Worm (Caenorhabditis elegans): ENCODE results near the gene B0546.4.
"Not testable (repeated sequence)": the region's sequence is repeated elsewhere in the genome, so short reads cannot be mapped to it uniquely, and the experiment has no call there.

The B0546.4 gene

DNA sequence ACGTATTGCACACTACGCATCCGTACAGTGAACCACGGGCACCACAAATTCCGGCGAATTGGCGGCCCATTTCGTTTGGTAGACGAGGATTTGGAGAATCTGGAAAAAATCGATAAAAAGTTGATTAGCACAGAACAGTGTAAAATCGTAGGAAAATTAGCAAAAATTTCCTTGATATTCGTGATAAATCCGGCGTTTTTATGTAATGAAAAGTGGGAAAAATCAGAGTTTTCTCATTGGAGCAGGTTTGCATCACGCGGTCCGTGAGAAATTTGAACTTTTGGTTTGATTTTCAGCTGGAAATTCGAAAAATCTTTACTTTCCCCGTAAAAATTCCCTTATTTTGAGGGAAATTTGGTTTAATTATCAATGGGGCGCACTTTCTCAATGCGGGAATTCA, at the start of gene B0546.4:
B0546.4 (minus strand) TSS at position 101 of the 400 bp plus-strand sequence.
- TF ChIP-seq hlh-1 (tag; optimal IDR thresholded peaks at IDR 0.05), result no peak

ce11 chrIV:3433387-3433786, 49.4 kb upstream of the B0546.4 start, which contains the start of gene C04C3.7:
Gene C04C3.7 (minus strand): TSS chrIV:3433487.
- not testable (repeated sequence) for TF ChIP-seq nhr-237, mls-2, zip-8 (tag; optimal IDR thresholded peaks at IDR 0.05)

- TF ChIP-seq M03D4.4 (tag; optimal IDR thresholded peaks at IDR 0.05) (no peak), drap-1 (GFP tag; optimal IDR thresholded peaks at IDR 0.05) (no peak), nhr-12 (tag; optimal IDR thresholded peaks at IDR 0.05) (no peak), snpc-4 (tag; optimal IDR thresholded peaks at IDR 0.05) (no peak), nhr-76 (tag; optimal IDR thresholded peaks at IDR 0.05) (no peak), bed-3 (GFP tag; optimal IDR thresholded peaks at IDR 0.05) (no peak), unc-39 (tag; optimal IDR thresholded peaks at IDR 0.05) (no peak), mab-5 (tag; optimal IDR thresholded peaks at IDR 0.05) (no peak), nhr-2 (tag; optimal IDR thresholded peaks at IDR 0.05) (no peak), tbx-8 (GFP tag; optimal IDR thresholded peaks at IDR 0.05) (no peak), pha-4 (tag; optimal IDR thresholded peaks at IDR 0.05) (no peak), blmp-1 (tag; optimal IDR thresholded peaks at IDR 0.05) (no peak), mep-1 (tag; optimal IDR thresholded peaks at IDR 0.05) (no peak), hlh-1 (tag; optimal IDR thresholded peaks at IDR 0.05) (no peak), elt-3 (tag; optimal IDR thresholded peaks at IDR 0.05) (no peak)
These were observed 44.5 kb upstream of the B0546.4 start, which contains the start of the genes C04C3.9 and srz-60 for ce11 chrIV:3428434-3428950. Gene C04C3.9 (minus strand): TSS chrIV:3428534. Gene srz-60 (plus strand): TSS chrIV:3428900.

DNA sequence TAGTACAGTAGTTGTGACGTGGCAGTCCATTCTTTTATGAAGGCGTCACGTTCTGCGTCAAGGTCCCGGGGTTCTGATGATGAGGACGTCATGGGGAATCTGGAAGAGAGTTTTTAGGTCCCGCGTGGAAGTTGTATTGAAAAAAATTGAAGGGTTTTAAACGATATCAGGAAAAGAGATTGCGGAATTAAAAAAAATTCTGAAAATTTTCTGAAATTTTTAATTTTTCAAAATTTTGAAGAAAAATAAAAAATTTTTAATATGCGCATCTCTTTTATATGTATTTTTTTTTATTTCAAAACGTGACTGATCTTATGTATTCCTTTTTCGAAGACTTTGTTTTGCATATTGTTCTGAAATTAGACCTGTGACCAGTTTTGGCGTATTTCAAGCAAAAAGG, 38.6 kb upstream of the B0546.4 start, which contains the start of gene C04C3.6:
C04C3.6 (minus strand) TSS at position 101 of the 400 bp plus-strand sequence.
- TF ChIP-seq lsy-2 (tag; optimal IDR thresholded peaks at IDR 0.05) (no peak), zip-8 (tag; optimal IDR thresholded peaks at IDR 0.05) (no peak), pha-4 (tag; optimal IDR thresholded peaks at IDR 0.05) (no peak), lin-32 (GFP tag; optimal IDR thresholded peaks at IDR 0.05) (no peak), nhr-12 (tag; optimal IDR thresholded peaks at IDR 0.05) (no peak), cnd-1 (tag; optimal IDR thresholded peaks at IDR 0.05) (no peak), lin-13 (tag; optimal IDR thresholded peaks at IDR 0.05) (no peak), ces-1 (GFP tag; optimal IDR thresholded peaks at IDR 0.05) (no peak), sem-2 (GFP tag; optimal IDR thresholded peaks at IDR 0.05) (no peak), ceh-39 (tag; optimal IDR thresholded peaks at IDR 0.05) (no peak), nhr-28 (tag; optimal IDR thresholded peaks at IDR 0.05) (no peak), unc-120 (tag; optimal IDR thresholded peaks at IDR 0.05; ENCODE audit: poor library complexity, severe bottlenecking) (no peak), elt-3 (tag; optimal IDR thresholded peaks at IDR 0.05) (no peak), nhr-237 (tag; optimal IDR thresholded peaks at IDR 0.05) (no peak), mls-2 (tag; optimal IDR thresholded peaks at IDR 0.05) (no peak), blmp-1 (tag; optimal IDR thresholded peaks at IDR 0.05) (no peak), ceh-83 (GFP tag; optimal IDR thresholded peaks at IDR 0.05) (no peak), bed-3 (GFP tag; optimal IDR thresholded peaks at IDR 0.05) (no peak), ztf-11 (tag; optimal IDR thresholded peaks at IDR 0.05) (no peak), M03D4.4 (tag; optimal IDR thresholded peaks at IDR 0.05) (no peak)

- TF ChIP-seq flh-1 (GFP tag; optimal IDR thresholded peaks at IDR 0.05) (no peak), lin-13 (tag; optimal IDR thresholded peaks at IDR 0.05) (no peak), nhr-237 (tag; optimal IDR thresholded peaks at IDR 0.05) (no peak), ceh-43 (GFP tag; optimal IDR thresholded peaks at IDR 0.05) (no peak), tbx-8 (GFP tag; optimal IDR thresholded peaks at IDR 0.05) (no peak), cnd-1 (tag; optimal IDR thresholded peaks at IDR 0.05) (no peak), lin-32 (GFP tag; optimal IDR thresholded peaks at IDR 0.05) (no peak), nhr-28 (tag; optimal IDR thresholded peaks at IDR 0.05) (no peak), zip-8 (tag; optimal IDR thresholded peaks at IDR 0.05) (no peak), ham-2 (GFP tag; optimal IDR thresholded peaks at IDR 0.05) (no peak), mab-5 (tag; optimal IDR thresholded peaks at IDR 0.05) (no peak), ceh-83 (GFP tag; optimal IDR thresholded peaks at IDR 0.05) (no peak), bed-3 (GFP tag; optimal IDR thresholded peaks at IDR 0.05) (no peak), ztf-11 (tag; optimal IDR thresholded peaks at IDR 0.05) (no peak), lsy-2 (tag; optimal IDR thresholded peaks at IDR 0.05) (no peak), blmp-1 (tag; optimal IDR thresholded peaks at IDR 0.05) (no peak), sem-2 (GFP tag; optimal IDR thresholded peaks at IDR 0.05) (no peak), hlh-1 (tag; optimal IDR thresholded peaks at IDR 0.05) (no peak)
These were observed 34.8 kb upstream of the B0546.4 start for ce11 chrIV:3418741-3419140.

Measured in whole organism, mixed stage, embryonic.